Fruit fly (Drosophila melanogaster): Measurements from ENCODE around the gene CG5969.
"Not testable (repeated sequence)": the region's sequence is repeated elsewhere in the genome, so short reads cannot be mapped to it uniquely, and the experiment has no call there.

CG5969 gene

DNA sequence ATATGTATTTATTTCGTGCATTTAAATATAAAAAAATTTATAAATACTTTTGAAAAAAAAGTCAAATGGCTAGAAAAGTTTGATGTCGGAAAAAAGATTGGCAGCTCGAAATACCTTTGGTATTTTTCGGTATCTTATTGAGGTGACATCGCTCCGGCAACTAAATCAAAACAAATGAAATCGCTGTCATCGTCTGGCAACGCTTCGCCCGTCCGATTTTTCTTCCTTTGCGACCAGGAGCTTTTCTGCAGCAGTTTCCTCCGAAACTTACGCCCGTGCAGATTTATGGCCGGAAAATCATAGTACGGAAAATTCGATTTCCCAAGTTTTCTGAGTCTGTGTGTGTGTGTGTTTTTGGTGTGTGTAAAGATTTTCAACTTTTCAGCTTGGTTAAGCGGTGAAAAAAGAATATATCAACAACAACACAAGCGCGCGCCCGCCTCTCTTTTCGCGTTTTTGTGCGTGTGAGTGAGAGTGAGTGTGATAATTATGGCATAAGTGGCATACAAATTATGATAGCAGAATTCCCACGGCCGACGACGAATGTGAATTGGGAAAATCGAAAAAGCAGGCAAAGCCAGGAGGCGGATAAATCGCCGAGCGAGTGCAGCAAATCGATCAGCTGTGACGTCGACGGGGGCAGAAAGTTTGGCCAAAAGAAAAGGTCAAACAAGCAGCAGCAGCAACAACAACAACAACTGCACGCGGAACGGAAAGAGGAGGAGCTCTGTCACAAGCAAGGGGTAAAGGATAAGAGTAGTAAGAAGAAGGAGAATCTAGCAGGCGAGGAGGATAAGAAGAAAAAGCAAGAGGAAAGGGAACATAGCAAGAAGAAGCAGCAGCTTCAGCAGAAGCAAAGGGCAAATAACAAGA is 23.8 kb downstream of the CG5969 start, which contains the start of gene CG32425:
Gene CG32425, plus strand, starts transcription at position 200 of the 873 bp plus-strand sequence.
- TF ChIP-seq h (optimal IDR thresholded peaks at IDR 0.05), result no peak
- no peak for TF ChIP-seq Myc (optimal IDR thresholded peaks at IDR 0.05)
- TF ChIP-seq insv (optimal IDR thresholded peaks at IDR 0.05), result no peak
- no peak for TF ChIP-seq psq (optimal IDR thresholded peaks at IDR 0.05)
- TF ChIP-seq Sin3A (optimal IDR thresholded peaks at IDR 0.05), result no peak
- no peak for TF ChIP-seq ttk (optimal IDR thresholded peaks at IDR 0.05)

DNA sequence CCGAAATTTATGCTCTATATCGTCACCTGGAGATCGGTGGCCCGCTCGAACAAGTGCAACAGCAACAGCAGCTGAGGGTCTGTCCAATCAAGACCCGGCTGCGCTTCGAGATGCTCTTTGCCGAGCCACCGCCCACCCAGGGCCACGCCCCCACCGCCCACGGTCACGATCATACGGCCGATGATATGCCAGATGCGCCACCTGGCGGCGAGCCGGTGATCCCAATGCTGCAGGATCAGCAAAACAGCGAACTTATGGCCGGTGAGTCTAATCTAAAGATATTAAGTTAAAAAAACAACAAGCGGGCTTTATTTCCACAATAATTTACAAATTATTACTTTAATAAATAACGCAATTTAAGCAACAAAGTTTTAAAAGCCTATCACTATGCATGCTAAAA is 24.6 kb downstream of the CG5969 start:
- TF ChIP-seq ttk (optimal IDR thresholded peaks at IDR 0.05), result no peak
- no peak for TF ChIP-seq Sin3A (optimal IDR thresholded peaks at IDR 0.05)
- TF ChIP-seq h (optimal IDR thresholded peaks at IDR 0.05), result no peak
- TF ChIP-seq psq (optimal IDR thresholded peaks at IDR 0.05), result no peak
- no peak for TF ChIP-seq Myc (optimal IDR thresholded peaks at IDR 0.05)
- no peak for TF ChIP-seq insv (optimal IDR thresholded peaks at IDR 0.05)

DNA sequence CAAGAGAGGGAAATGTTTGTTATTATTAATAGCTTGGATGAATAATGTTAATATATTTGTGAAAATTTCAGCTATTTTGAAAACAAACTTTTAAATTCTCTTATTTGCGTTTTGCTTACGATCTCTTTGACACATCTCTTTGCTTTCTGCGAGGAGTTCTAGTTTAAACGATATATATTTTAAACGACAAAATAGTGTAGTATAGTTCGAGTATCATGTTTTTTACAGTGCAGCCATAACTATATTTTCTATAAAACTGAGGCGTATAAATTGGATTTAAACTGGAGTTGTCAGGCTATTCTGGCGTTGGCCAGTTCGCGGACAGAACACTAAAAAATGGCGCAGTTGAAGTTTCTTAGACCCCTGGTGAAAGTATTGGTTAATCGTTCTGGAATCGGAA is 26.0 kb downstream of the CG5969 start, which contains the start of gene CG18281:
Gene CG18281, plus strand, starts transcription at position 301 of the 400 bp plus-strand sequence.
- not testable (repeated sequence) for TF ChIP-seq insv, Sin3A, Myc (optimal IDR thresholded peaks at IDR 0.05)

DNA sequence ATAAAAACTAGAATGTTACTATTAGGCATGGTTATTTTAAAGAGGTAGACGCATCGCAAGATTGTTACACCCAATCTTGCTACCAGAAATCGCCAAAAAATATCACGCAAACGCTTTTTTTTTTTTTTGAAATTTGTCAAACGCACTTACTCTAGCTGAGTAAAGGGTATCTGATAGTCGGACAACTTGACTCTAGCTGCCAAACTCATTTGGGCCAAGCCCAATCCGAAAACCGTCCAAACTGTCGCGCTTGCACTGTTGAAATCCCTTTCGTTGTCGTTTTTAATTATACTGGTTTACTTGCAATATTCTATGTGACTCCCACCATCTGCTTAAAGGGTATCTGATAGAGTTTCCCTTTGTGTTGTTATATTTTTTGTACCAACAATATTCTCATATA is 29.7 kb downstream of the CG5969 start:
- TF ChIP-seq insv (optimal IDR thresholded peaks at IDR 0.05), result no peak
- TF ChIP-seq Sin3A (optimal IDR thresholded peaks at IDR 0.05), result no peak
- TF ChIP-seq h (optimal IDR thresholded peaks at IDR 0.05), result no peak
- TF ChIP-seq psq (optimal IDR thresholded peaks at IDR 0.05), result no peak
- TF ChIP-seq Myc (optimal IDR thresholded peaks at IDR 0.05), result no peak
- no peak for TF ChIP-seq ttk (optimal IDR thresholded peaks at IDR 0.05)

DNA sequence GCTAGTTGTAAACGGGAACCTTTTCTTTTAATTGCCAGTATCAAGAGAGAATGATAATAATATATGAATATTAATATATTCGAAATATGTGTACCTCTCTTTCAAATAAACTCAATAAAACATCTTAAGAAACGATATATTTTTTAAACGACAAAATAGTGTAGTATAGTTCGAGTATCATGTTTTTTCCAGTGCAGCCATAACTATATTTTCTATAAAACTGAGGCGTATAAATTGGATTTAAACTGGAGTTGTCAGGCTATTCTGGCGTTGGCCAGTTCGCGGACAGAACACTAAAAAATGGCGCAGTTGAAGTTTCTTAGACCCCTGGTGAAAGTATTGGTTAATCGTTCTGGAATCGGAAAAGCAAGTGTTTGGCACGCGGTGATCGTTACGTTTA is 30.3 kb downstream of the CG5969 start, which contains the start of gene CG17637:
Gene CG17637, plus strand, starts transcription at position 301 of the 400 bp plus-strand sequence.
- not testable (repeated sequence) for TF ChIP-seq Myc, ttk, psq (optimal IDR thresholded peaks at IDR 0.05)

DNA sequence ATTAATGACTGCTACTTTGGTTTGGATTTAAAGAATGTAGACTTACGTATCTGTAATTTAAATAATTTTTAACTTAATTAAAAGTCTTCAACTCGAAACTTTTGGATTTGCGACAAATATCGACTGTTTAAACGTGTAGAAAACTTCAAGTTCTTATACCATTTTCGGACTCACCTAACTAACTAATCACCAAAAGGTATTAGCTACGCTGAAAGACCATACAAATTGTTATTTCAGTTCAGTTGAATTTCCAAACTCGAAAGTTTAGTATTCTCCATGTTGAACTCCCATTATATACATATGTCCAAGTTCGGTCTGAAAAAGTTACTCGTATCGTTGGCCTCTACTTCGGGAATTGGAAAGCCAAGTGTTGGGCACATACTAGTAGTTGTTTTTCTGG is 32.1 kb downstream of the CG5969 start, which contains the start of gene CG5078:
Gene CG5078, plus strand, starts transcription at position 301 of the 400 bp plus-strand sequence.
- no peak for TF ChIP-seq h (optimal IDR thresholded peaks at IDR 0.05)
- TF ChIP-seq ttk (optimal IDR thresholded peaks at IDR 0.05), result no peak
- TF ChIP-seq psq (optimal IDR thresholded peaks at IDR 0.05), result no peak
- TF ChIP-seq insv (optimal IDR thresholded peaks at IDR 0.05), result no peak
- TF ChIP-seq Sin3A (optimal IDR thresholded peaks at IDR 0.05), result no peak
- TF ChIP-seq Myc (optimal IDR thresholded peaks at IDR 0.05), result no peak

DNA sequence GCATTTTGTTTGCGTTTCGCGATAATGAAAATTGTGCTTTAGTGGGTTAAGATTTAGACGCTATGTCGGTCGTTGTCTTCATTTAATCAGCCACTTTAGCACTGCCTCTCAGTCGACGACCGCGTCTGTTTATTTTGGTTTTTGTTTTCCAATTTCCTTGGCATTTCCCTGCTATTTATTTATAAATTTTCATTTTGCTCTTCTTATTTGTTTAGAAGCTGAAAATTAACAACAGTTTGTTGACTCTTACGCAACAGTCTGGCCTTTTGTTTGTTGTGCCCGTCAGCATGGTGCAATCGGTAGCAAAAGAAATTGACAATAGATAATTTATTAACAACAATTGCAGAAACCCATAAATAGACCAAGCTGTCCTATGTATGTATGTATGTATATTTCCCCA is 34.0 kb downstream of the CG5969 start:
- no peak for TF ChIP-seq Sin3A (optimal IDR thresholded peaks at IDR 0.05)
- no peak for TF ChIP-seq h (optimal IDR thresholded peaks at IDR 0.05)
- no peak for TF ChIP-seq psq (optimal IDR thresholded peaks at IDR 0.05)
- TF ChIP-seq Myc (optimal IDR thresholded peaks at IDR 0.05), result no peak
- TF ChIP-seq ttk (optimal IDR thresholded peaks at IDR 0.05), result no peak
- TF ChIP-seq insv (optimal IDR thresholded peaks at IDR 0.05), result no peak

DNA sequence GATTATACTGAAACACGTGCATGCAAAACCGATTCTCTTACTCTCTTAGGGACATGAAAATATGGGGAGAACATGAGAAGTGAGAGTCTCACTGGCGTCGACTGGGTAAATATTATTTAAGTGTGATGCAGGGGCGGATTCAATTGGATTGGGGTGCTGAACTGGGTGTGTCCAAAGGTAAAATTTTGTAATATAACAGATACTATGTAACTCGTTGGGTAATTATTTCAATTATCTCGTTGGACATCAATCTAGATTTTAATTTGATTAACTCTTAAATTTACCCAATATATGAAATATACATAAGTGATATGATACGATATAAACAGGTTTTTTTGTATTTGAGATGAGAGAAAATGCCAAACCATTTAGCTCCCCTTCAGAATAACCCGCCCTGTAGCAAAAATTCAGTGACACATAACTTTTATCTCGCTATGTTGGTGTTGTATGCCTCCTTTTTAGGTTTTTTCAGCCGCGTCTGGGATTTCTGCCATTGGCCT is 34.6 kb downstream of the CG5969 start:
- TF ChIP-seq Sin3A (optimal IDR thresholded peaks at IDR 0.05), result no peak
- no peak for TF ChIP-seq h (optimal IDR thresholded peaks at IDR 0.05)
- no peak for TF ChIP-seq psq (optimal IDR thresholded peaks at IDR 0.05)
- no peak for TF ChIP-seq ttk (optimal IDR thresholded peaks at IDR 0.05)
- TF ChIP-seq Myc (optimal IDR thresholded peaks at IDR 0.05), result no peak
- TF ChIP-seq insv (optimal IDR thresholded peaks at IDR 0.05), result no peak

DNA sequence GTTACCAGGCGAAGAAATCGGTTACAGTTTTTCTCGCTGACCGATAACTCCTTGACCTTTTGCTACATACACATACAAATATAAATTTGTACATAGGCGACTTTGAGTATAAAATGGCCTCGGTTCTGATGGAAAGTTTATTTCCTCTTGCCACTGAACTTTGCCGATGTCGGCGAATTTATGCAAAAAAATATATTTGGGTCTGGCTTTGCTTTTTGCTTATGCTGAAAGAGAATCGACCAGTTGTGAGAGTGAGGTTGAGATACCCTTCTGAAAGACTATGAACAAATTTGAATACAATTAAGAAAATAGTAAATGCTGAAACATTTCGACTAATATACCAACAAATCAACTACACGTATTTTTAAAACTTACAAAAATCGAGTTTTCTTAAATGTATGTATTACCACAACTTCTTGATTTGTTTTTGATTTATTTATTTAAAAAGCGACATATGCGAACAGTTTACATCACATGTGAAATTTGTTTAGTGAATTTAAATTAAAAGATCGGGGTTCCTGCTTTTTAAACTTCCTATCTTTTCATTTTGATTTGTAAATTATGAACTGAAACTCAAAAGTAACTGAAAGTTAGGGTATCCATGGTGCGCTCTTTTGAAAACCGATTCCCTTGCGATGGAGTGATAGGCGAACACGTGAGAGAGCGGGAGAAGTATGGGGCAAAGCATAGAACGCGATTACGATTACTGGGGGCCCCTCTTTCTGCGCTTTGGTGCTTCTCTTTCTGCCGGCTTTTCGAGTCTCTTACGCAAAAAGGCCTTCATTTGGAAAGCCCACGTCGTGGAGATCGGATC is 35.7 kb downstream of the CG5969 start:
- TF ChIP-seq ttk (optimal IDR thresholded peaks at IDR 0.05) (no peak), psq (optimal IDR thresholded peaks at IDR 0.05) (no peak), Myc (optimal IDR thresholded peaks at IDR 0.05) (no peak), Sin3A (optimal IDR thresholded peaks at IDR 0.05) (no peak), insv (optimal IDR thresholded peaks at IDR 0.05) (no peak), h (optimal IDR thresholded peaks at IDR 0.05) (no peak)

DNA sequence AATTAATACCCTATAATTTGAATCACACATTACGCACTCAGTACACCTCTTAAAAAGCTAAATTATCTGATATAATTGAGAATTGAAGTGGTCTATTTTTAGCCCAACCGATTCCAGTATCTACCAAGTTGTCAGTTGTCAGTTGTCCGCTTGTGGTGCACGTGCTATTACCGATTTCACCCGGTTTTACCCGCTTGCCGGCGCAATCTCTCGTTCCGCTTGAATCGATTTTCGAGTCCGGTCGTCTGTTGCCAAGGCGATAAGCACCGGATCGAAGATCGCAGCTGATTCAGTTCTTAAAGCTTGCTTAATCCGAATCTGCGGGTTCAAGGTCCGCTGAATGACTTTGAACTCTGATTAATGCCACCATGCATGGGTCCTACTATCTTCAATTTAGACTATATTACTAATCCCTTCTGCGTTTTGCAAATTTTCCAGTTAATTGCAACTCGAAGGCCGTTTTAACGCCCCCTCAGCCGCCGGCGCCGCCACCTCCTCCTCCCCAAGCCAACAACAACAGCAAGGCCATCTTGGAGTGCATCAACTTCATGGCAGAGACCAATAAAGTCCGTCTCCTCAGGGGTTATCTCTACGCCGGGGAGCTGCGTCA is 38.0 kb downstream of the CG5969 start:
- no peak for TF ChIP-seq Sin3A (optimal IDR thresholded peaks at IDR 0.05)
- TF ChIP-seq h (optimal IDR thresholded peaks at IDR 0.05), result no peak
- TF ChIP-seq Myc (optimal IDR thresholded peaks at IDR 0.05), result no peak
- no peak for TF ChIP-seq ttk (optimal IDR thresholded peaks at IDR 0.05)
- no peak for TF ChIP-seq psq (optimal IDR thresholded peaks at IDR 0.05)

DNA sequence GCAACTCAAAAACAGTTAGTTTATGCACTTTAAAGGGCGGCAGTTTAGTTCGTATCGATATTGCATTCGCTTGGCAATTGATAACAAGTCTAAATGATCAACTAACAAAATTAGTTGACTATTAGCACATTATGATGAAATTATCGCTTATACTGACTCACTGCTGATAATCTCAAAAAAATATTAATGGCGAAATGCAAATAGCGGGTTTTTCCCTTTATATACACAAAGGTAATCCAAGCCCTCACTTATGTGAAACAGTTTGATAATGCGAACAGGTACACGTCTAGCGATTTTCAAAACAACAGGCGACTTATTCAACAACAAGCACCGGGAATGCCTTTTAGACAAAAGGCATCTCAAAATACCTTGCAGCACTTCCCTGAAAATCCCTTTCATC is 40.5 kb downstream of the CG5969 start:
- TF ChIP-seq h (optimal IDR thresholded peaks at IDR 0.05) (no peak), psq (optimal IDR thresholded peaks at IDR 0.05) (no peak), Myc (optimal IDR thresholded peaks at IDR 0.05) (no peak), Sin3A (optimal IDR thresholded peaks at IDR 0.05) (no peak), insv (optimal IDR thresholded peaks at IDR 0.05) (no peak), ttk (optimal IDR thresholded peaks at IDR 0.05) (no peak)

Measured in Kc167 (cell line).